Worm (Caenorhabditis elegans) whole organism, young adult: ENCODE measurements around the gene F37C4.8.

Source experiments
- F10E7.11 ChIP-seq: sonication (generic microtip); optimal IDR thresholded peaks from 2 replicates; lab custom pipeline; 2017; ENCODE audit warnings: mild to moderate bottlenecking, missing genetic modification characterization, moderate library complexity, missing compliant biosample characterization
- bed-1 ChIP-seq: fragments of 200-800 bp; sonication (Bioruptor generic); IDR thresholded peaks from 2 replicates; pipeline ENCODE4 v1.3.6; 2022; ENCODE audit warnings: missing genetic modification reagents, missing genetic modification characterization, missing compliant biosample characterization
- chd-7 ChIP-seq: sonication (generic microtip); optimal IDR thresholded peaks from 2 replicates; lab custom pipeline; 2016; ENCODE audit warnings: mild to moderate bottlenecking, missing genetic modification characterization, moderate library complexity, missing compliant biosample characterization
- dpl-1 ChIP-seq: fragments of 150-350 bp; optimal IDR thresholded peaks from 2 replicates; lab custom pipeline; 2014; ENCODE audit warnings: missing biosample characterization, missing genetic modification reagents, missing genetic modification characterization
- efl-1 ChIP-seq: fragments of 150-350 bp; optimal IDR thresholded peaks from 2 replicates; lab custom pipeline; 2014; ENCODE audit warnings: missing biosample characterization, missing genetic modification reagents, missing genetic modification characterization
- ets-4 ChIP-seq: fragments of 200-800 bp; sonication (Bioruptor generic); optimal IDR thresholded peaks from 2 replicates; lab custom pipeline; 2018; ENCODE audit warnings: mild to moderate bottlenecking, missing genetic modification characterization, missing compliant biosample characterization
- him-1 ChIP-seq: sonication (generic microtip); optimal IDR thresholded peaks from 2 replicates; lab custom pipeline; 2016; ENCODE audit warnings: missing genotype, missing genetic modification reagents, missing genetic modification characterization, missing compliant biosample characterization
- let-607 ChIP-seq, 2 experiments: fragments of 200-800 bp in 1 of 2; sonication (Bioruptor generic) in 1 of 2; sonication (generic microtip) in 1 of 2; optimal IDR thresholded peaks; 2 replicates each; lab custom pipeline; 2016 to 2018; ENCODE audit warnings: mild to moderate bottlenecking in 2 of 2, missing compliant biosample characterization in 2 of 2, missing genetic modification characterization in 2 of 2, moderate library complexity in 2 of 2, missing genotype in 1 of 2
- lin-35 ChIP-seq, 3 experiments: fragments of 150-350 bp in 2 of 3; sonication (generic microtip) in 1 of 3; optimal IDR thresholded peaks; 2 replicates each; lab custom pipeline; 2014 to 2018; ENCODE audit warnings: missing biosample characterization in 3 of 3, missing genetic modification characterization in 3 of 3, missing genetic modification reagents in 3 of 3
- nfyb-1 ChIP-seq: fragments of 200-800 bp; sonication (Bioruptor generic); IDR thresholded peaks from 2 replicates; pipeline ENCODE4 v1.3.6; 2022; ENCODE audit warnings: missing genetic modification reagents, missing genetic modification characterization, missing compliant biosample characterization
- sea-2 ChIP-seq: fragments of 200-800 bp; sonication (Bioruptor generic); IDR thresholded peaks from 2 replicates; pipeline ENCODE4 v1.3.6; 2022; ENCODE audit warnings: missing genetic modification characterization, missing compliant biosample characterization
- unc-130 ChIP-seq: sonication (generic microtip); optimal IDR thresholded peaks from 2 replicates; lab custom pipeline; 2016; ENCODE audit warnings: missing genetic modification reagents, missing genetic modification characterization, missing compliant biosample characterization
- ztf-28 ChIP-seq: fragments of 200-800 bp; sonication (Bioruptor generic); IDR thresholded peaks from 2 replicates; pipeline ENCODE4 v1.3.6; 2022; ENCODE audit warnings: missing genetic modification reagents, missing genetic modification characterization, missing compliant biosample characterization

F37C4.8 gene

DNA sequence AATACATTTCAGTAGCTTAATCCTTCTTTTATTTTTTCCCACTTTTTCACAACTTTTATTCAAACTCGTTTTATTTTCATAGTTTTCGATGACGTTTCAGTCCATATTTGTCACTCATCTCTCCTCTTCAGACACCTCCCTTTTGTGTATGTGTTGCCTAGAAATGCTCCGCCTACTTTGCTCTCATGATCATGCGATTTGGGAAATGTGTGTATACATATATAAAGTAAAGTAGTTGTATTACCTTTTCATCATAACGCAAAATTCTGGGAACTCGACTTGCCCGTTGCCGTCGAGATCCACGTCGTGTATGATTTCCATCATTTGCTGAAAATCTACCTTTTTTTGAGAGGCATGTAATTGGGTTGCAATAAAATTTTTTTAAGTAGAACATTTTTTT is 49.0 kb downstream of the F37C4.8 start:
- no peak for TF ChIP-seq efl-1 (GFP tag; lab: Kevin White, UChicago)
- no peak for TF ChIP-seq bed-1 (GFP tag; lab: Robert Waterston, UW)
- no peak for TF ChIP-seq F10E7.11
- TF ChIP-seq sea-2: no peak
- TF ChIP-seq ztf-28 (GFP tag; lab: Robert Waterston, UW): no peak
- no peak for TF ChIP-seq dpl-1 (GFP tag; lab: Kevin White, UChicago)
- no peak for TF ChIP-seq him-1 (tag; lab: Kevin White, UChicago)
- TF ChIP-seq lin-35 (GFP tag; optimal IDR thresholded peaks at IDR 0.05; lab: Kevin White, UChicago): no peak
- no peak for TF ChIP-seq ets-4
- no peak for TF ChIP-seq let-607 (tag; optimal IDR thresholded peaks at IDR 0.05; lab: Kevin White, UChicago)
- no peak for TF ChIP-seq unc-130 (GFP tag; lab: Kevin White, UChicago)
- TF ChIP-seq chd-7 (tag; lab: Kevin White, UChicago): no peak
- no peak for TF ChIP-seq nfyb-1 (GFP tag; lab: Robert Waterston, UW)
